Fruit fly (Drosophila melanogaster): Measurements from ENCODE around the gene PH4alphaNE1.

dm6 chr3R:30454442-30454841, 45.7 kb downstream of the PH4alphaNE1 start:
- no peak for TF ChIP-seq psq (optimal IDR thresholded peaks at IDR 0.05)
- no peak for TF ChIP-seq EcR (GFP tag; optimal IDR thresholded peaks at IDR 0.05)
- TF ChIP-seq Dll (optimal IDR thresholded peaks at IDR 0.05): no peak
- TF ChIP-seq CG8478 (optimal IDR thresholded peaks at IDR 0.05): no peak
